Worm (Caenorhabditis elegans): ENCODE measurements around the gene str-135.

ce11 chrV:8285455-8285854 is 4.8 kb upstream of the str-135 start:
- no peak for TF ChIP-seq dpl-1 (GFP tag; optimal IDR thresholded peaks at IDR 0.05)
- no peak for TF ChIP-seq F22D6.2 (tag; optimal IDR thresholded peaks at IDR 0.05)
- TF ChIP-seq rcor-1 (GFP tag; IDR thresholded peaks at IDR 0.05) = no peak
- TF ChIP-seq pha-4 (tag; optimal IDR thresholded peaks at IDR 0.05) = no peak
- no peak for TF ChIP-seq snpc-1.3 (tag; optimal IDR thresholded peaks at IDR 0.05; ENCODE audit: insufficient read depth)
- TF ChIP-seq snpc-4 (GFP tag; optimal IDR thresholded peaks at IDR 0.05) = no peak
- TF ChIP-seq snpc-4 (tag; optimal IDR thresholded peaks at IDR 0.05) = no peak
- TF ChIP-seq nfya-1 (tag; optimal IDR thresholded peaks at IDR 0.05; ENCODE audit: borderline replicate concordance, insufficient read depth) = no peak
- no peak for TF ChIP-seq atf-7 (tag; optimal IDR thresholded peaks at IDR 0.05)
- no peak for TF ChIP-seq ama-1 (optimal IDR thresholded peaks at IDR 0.05)
- TF ChIP-seq ama-1 (GFP tag; optimal IDR thresholded peaks at IDR 0.05) = no peak
- TF ChIP-seq mcd-1 (GFP tag; IDR thresholded peaks at IDR 0.05) = no peak

All from whole organism, young adult.